Fruit fly (Drosophila melanogaster) whole organism, wandering third instar larva: ENCODE data around the gene RpS15Aa.
A peak's percentile ranks its signal among the peaks of the same experiment; 100 is the strongest.

Experiments
- Abd-B ChIP-seq: fragments of >200 bp; optimal IDR thresholded peaks from 2 replicates; lab custom pipeline; 2017; ENCODE audit warnings: missing biosample characterization, missing genetic modification characterization
- CG32264 ChIP-seq: fragments of 200-800 bp; sonication (Bioruptor generic); optimal IDR thresholded peaks from 2 replicates; lab custom pipeline; 2016; ENCODE audit warnings: missing biosample characterization, missing genetic modification characterization
- CG9705 ChIP-seq: fragments of 200-800 bp; sonication (Bioruptor generic); optimal IDR thresholded peaks from 2 replicates; lab custom pipeline; 2018; ENCODE audit warnings: missing biosample characterization, mild to moderate bottlenecking, missing genetic modification characterization
- CrebA ChIP-seq: fragments of 200-800 bp; sonication (Bioruptor generic); optimal IDR thresholded peaks from 2 replicates; lab custom pipeline; 2016; ENCODE audit warnings: missing biosample characterization, mild to moderate bottlenecking, missing genetic modification characterization, borderline replicate concordance
- Dfd ChIP-seq: fragments of >200 bp; optimal IDR thresholded peaks from 2 replicates; lab custom pipeline; 2017; ENCODE audit warnings: missing biosample characterization, missing genetic modification characterization
- Dif ChIP-seq: fragments of 200-275, 200-300 bp; sonication (Bioruptor generic); optimal IDR thresholded peaks from 2 replicates; lab custom pipeline; 2018; ENCODE audit warnings: missing biosample characterization, missing genetic modification characterization; ENCODE audit not compliant: partially characterized antibody
- GATAd ChIP-seq: sonication (Bioruptor generic); optimal IDR thresholded peaks from 2 replicates; lab custom pipeline; 2016; ENCODE audit warnings: missing biosample characterization, missing genetic modification characterization
- HLH106 ChIP-seq: fragments of 200-800 bp; optimal IDR thresholded peaks from 3 replicates; lab custom pipeline; 2019; ENCODE audit warnings: missing biosample characterization, mild to moderate bottlenecking, missing genetic modification characterization, moderate library complexity
- Hnf4 ChIP-seq: fragments of 200-800 bp; sonication (Bioruptor generic); optimal IDR thresholded peaks from 2 replicates; lab custom pipeline; 2016; ENCODE audit warnings: missing biosample characterization, mild to moderate bottlenecking, missing genetic modification characterization
- Hr78 ChIP-seq: fragments of >200 bp; optimal IDR thresholded peaks from 2 replicates; lab custom pipeline; 2017; ENCODE audit warnings: missing biosample characterization, missing genetic modification characterization
- Hr83 ChIP-seq: fragments of 200-300 bp; sonication (Bioruptor generic); optimal IDR thresholded peaks from 2 replicates; lab custom pipeline; 2016; ENCODE audit warnings: missing biosample characterization, mild to moderate bottlenecking, missing genetic modification characterization, moderate library complexity; ENCODE audit not compliant: poor library complexity, severe bottlenecking
- Jra ChIP-seq: sonication (Bioruptor generic); optimal IDR thresholded peaks from 2 replicates; lab custom pipeline; 2016; ENCODE audit warnings: missing biosample characterization, missing genetic modification characterization
- Mio ChIP-seq: sonication (Bioruptor generic); optimal IDR thresholded peaks from 2 replicates; lab custom pipeline; 2016; ENCODE audit warnings: missing biosample characterization, missing genetic modification characterization
- Myc ChIP-seq: fragments of >200 bp; optimal IDR thresholded peaks from 2 replicates; lab custom pipeline; 2017
- N ChIP-seq: fragments of >200 bp; optimal IDR thresholded peaks from 2 replicates; lab custom pipeline; 2018; ENCODE audit warnings: missing biosample characterization, missing external identifiers, missing genetic modification characterization
- OdsH ChIP-seq: fragments of 200-800 bp; sonication (Bioruptor generic); optimal IDR thresholded peaks from 2 replicates; lab custom pipeline; 2016; ENCODE audit warnings: missing biosample characterization, mild to moderate bottlenecking, missing genetic modification characterization
- Rel ChIP-seq, 2 experiments: fragments of 200-800 bp; sonication (Bioruptor generic) in 1 of 2; optimal IDR thresholded peaks; 2 replicates in 1 of 2; 3 replicates in 1 of 2; lab custom pipeline; 2016 to 2019; ENCODE audit warnings: mild to moderate bottlenecking in 2 of 2, missing biosample characterization in 2 of 2, missing genetic modification characterization in 2 of 2, moderate library complexity in 1 of 2
- Sp1 ChIP-seq: fragments of 200-800 bp; sonication (Bioruptor generic); optimal IDR thresholded peaks from 3 replicates; lab custom pipeline; 2019; ENCODE audit warnings: missing biosample characterization, mild to moderate bottlenecking, missing genetic modification characterization, moderate library complexity
- Vsx2 ChIP-seq: fragments of 200-300, 225-300 bp; sonication (Bioruptor generic); optimal IDR thresholded peaks from 2 replicates; lab custom pipeline; 2018; ENCODE audit warnings: missing biosample characterization, missing genetic modification characterization; ENCODE audit not compliant: partially characterized antibody
- br ChIP-seq: fragments of 200-800 bp; sonication (Bioruptor generic); optimal IDR thresholded peaks from 2 replicates; lab custom pipeline; 2016; ENCODE audit warnings: missing biosample characterization, missing genetic modification characterization
- brk ChIP-seq: fragments of 200-800 bp; sonication (Bioruptor generic); optimal IDR thresholded peaks from 2 replicates; lab custom pipeline; 2016; ENCODE audit warnings: missing biosample characterization, mild to moderate bottlenecking, missing genetic modification characterization
- dl ChIP-seq, 2 experiments: fragments of 175-275, 200-275 bp in 1 of 2; fragments of 200-275 bp in 1 of 2; sonication (Bioruptor generic); optimal IDR thresholded peaks; lab custom pipeline; 2018; ENCODE audit warnings: mild to moderate bottlenecking in 2 of 2, missing biosample characterization in 2 of 2, missing genetic modification characterization in 2 of 2, moderate library complexity in 2 of 2; ENCODE audit not compliant: partially characterized antibody in 2 of 2, insufficient read depth in 1 of 2
- dmrt93B ChIP-seq: fragments of 200-800 bp; sonication (Bioruptor generic); optimal IDR thresholded peaks from 2 replicates; lab custom pipeline; 2018; ENCODE audit warnings: missing biosample characterization, mild to moderate bottlenecking, missing genetic modification characterization
- dsf ChIP-seq: sonication (Bioruptor generic); optimal IDR thresholded peaks from 2 replicates; lab custom pipeline; 2016; ENCODE audit warnings: missing biosample characterization, missing genetic modification characterization, borderline replicate concordance
- ey ChIP-seq: fragments of 200-800 bp; sonication (Bioruptor generic); optimal IDR thresholded peaks from 2 replicates; lab custom pipeline; 2016; ENCODE audit warnings: missing biosample characterization, missing genetic modification characterization
- foxo ChIP-seq, 2 experiments: fragments of 200-800 bp; sonication (Bioruptor generic); optimal IDR thresholded peaks; 2 replicates in 1 of 2; 3 replicates in 1 of 2; lab custom pipeline; 2016 to 2017; ENCODE audit warnings: missing biosample characterization in 2 of 2, missing genetic modification characterization in 2 of 2
- fru ChIP-seq: fragments of 200-800 bp; sonication (Bioruptor generic); optimal IDR thresholded peaks from 3 replicates; lab custom pipeline; 2016; ENCODE audit warnings: missing biosample characterization, mild to moderate bottlenecking, missing genetic modification characterization
- h ChIP-seq: fragments of 200-800 bp; sonication (Bioruptor generic); optimal IDR thresholded peaks from 3 replicates; lab custom pipeline; 2016; ENCODE audit warnings: missing biosample characterization, mild to moderate bottlenecking, missing genetic modification characterization
- jim ChIP-seq: fragments of 175-275, 200-325 bp; sonication (Bioruptor generic); optimal IDR thresholded peaks from 2 replicates; lab custom pipeline; 2016; ENCODE audit warnings: missing biosample characterization, mild to moderate bottlenecking, missing genetic modification characterization
- lola ChIP-seq: fragments of >200 bp; optimal IDR thresholded peaks from 2 replicates; lab custom pipeline; 2017; ENCODE audit warnings: missing biosample characterization, missing genetic modification characterization
- pan ChIP-seq: fragments of >200 bp; optimal IDR thresholded peaks from 2 replicates; lab custom pipeline; 2017
- psq ChIP-seq: fragments of 200-800 bp; sonication (Bioruptor generic); optimal IDR thresholded peaks from 3 replicates; lab custom pipeline; 2017; ENCODE audit warnings: missing biosample characterization, mild to moderate bottlenecking, missing genetic modification characterization, moderate library complexity
- rgr ChIP-seq: fragments of 200-800 bp; sonication (Bioruptor generic); optimal IDR thresholded peaks from 3 replicates; lab custom pipeline; 2016; ENCODE audit warnings: missing biosample characterization, mild to moderate bottlenecking, missing genetic modification characterization
- sage ChIP-seq: fragments of 200-800 bp; sonication (Bioruptor generic); optimal IDR thresholded peaks from 2 replicates; lab custom pipeline; 2016; ENCODE audit warnings: missing biosample characterization, mild to moderate bottlenecking, missing genetic modification characterization
- sv ChIP-seq: fragments of 200-800 bp; sonication (Bioruptor generic); optimal IDR thresholded peaks from 3 replicates; lab custom pipeline; 2016; ENCODE audit warnings: missing biosample characterization, missing genetic modification characterization
- tai ChIP-seq: sonication (Bioruptor generic); optimal IDR thresholded peaks from 2 replicates; lab custom pipeline; 2016; ENCODE audit warnings: missing biosample characterization, missing genetic modification characterization
- usp ChIP-seq: fragments of >200 bp; optimal IDR thresholded peaks from 2 replicates; lab custom pipeline; 2017; ENCODE audit warnings: missing biosample characterization, missing genetic modification characterization
- woc ChIP-seq: sonication (Bioruptor generic); optimal IDR thresholded peaks from 2 replicates; lab custom pipeline; 2016; ENCODE audit warnings: missing biosample characterization, mild to moderate bottlenecking, missing genetic modification characterization

Gene RpS15Aa

DNA sequence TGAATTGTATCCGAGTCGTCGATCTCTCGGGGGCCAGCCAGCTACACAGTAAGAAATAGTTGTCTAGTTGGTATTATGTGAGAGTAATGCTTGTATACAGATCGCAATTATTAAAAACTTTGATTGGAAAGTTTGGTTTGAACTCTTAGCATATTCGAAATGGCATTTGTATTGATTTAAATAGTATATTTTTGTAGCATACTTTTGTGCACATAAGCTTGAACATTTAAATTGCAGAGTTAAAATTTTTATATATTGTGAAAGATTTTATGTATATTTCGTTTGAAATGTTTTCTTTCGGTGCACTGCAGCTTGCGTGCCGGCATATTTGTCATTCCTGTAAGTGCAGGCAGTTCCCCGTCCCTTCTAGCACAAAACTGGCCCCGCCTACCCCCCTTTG lies 25.3 kb downstream of the RpS15Aa start:
- TF ChIP-seq jim (GFP tag; lab: Kevin White, UChicago) (no peak), Dfd (GFP tag; lab: Kevin White, UChicago) (no peak), pan (lab: Kevin White, UChicago) (no peak), Mio (GFP tag; lab: Kevin White, UChicago) (no peak), Dif (GFP tag; lab: Kevin White, UChicago) (no peak), GATAd (GFP tag; lab: Kevin White, UChicago) (no peak), N (GFP tag; lab: Kevin White, UChicago) (no peak), ey (GFP tag; lab: Kevin White, UChicago) (peak; percentile 49), dl (GFP tag; optimal IDR thresholded peaks at IDR 0.05; lab: Kevin White, UChicago; ENCODE audit: insufficient read depth in 1 of 2, partially characterized antibody in 2 of 2) (no peak), usp (GFP tag; lab: Kevin White, UChicago) (no peak), Myc (lab: Kevin White, UChicago) (no peak), CG32264 (no peak), psq (GFP tag; lab: Kevin White, UChicago) (peak; percentile 35), h (GFP tag; lab: Kevin White, UChicago) (peak; percentile 47), woc (GFP tag; lab: Kevin White, UChicago) (peak; percentile 14), Abd-B (GFP tag; lab: Kevin White, UChicago) (no peak), Hnf4 (GFP tag; lab: Kevin White, UChicago) (peak; percentile 14), CG9705 (GFP tag; lab: Kevin White, UChicago) (no peak), brk (no peak), sage (no peak), foxo (GFP tag; optimal IDR thresholded peaks at IDR 0.05; lab: Kevin White, UChicago) (peak in 1 of 2 experiments; percentile 56), dsf (GFP tag; lab: Kevin White, UChicago) (no peak), OdsH (peak; percentile 20), Vsx2 (no peak), Jra (GFP tag; lab: Kevin White, UChicago) (no peak), Sp1 (peak; percentile 74), lola (no peak), Hr78 (GFP tag; lab: Kevin White, UChicago) (no peak), CrebA (GFP tag; lab: Kevin White, UChicago) (no peak), HLH106 (tag; lab: Kevin White, UChicago) (peak; percentile 75), Hr83 (GFP tag; lab: Kevin White, UChicago) (no peak), rgr (GFP tag; lab: Kevin White, UChicago) (peak; percentile 41), dmrt93B (GFP tag; lab: Kevin White, UChicago) (peak; percentile 47), fru (GFP tag; lab: Kevin White, UChicago) (peak; percentile 53), br (GFP tag; lab: Kevin White, UChicago) (peak; percentile 31), tai (GFP tag; lab: Kevin White, UChicago) (no peak), sv (no peak), Rel (GFP tag; optimal IDR thresholded peaks at IDR 0.05; lab: Kevin White, UChicago) (no peak), Rel (tag; optimal IDR thresholded peaks at IDR 0.05; lab: Kevin White, UChicago) (peak; percentile 5)
- TF ChIP-seq, all 38 proteins: peak for 14

DNA sequence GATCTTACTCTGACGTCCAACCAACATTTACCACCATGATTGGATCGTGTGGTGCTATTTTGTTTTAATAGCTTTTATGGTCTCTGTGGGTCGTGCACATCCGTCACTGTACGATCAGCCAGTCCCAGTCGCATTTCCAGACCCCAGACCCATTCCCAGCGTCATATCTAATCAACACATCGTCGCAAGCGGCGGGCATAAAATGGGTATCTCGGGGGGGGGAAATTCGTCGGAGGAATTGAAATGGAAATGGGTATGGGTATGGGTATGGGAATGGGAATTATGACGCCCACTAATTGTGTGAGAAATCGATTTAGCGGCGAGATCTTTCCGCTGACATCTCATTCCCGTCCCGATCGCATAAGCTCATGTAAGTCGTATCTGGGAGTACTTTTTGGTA lies 26.7 kb downstream of the RpS15Aa start:
- TF ChIP-seq Abd-B (GFP tag; lab: Kevin White, UChicago) (no peak), dmrt93B (GFP tag; lab: Kevin White, UChicago) (no peak), Jra (GFP tag; lab: Kevin White, UChicago) (no peak), brk (no peak), CG9705 (GFP tag; lab: Kevin White, UChicago) (no peak), CrebA (GFP tag; lab: Kevin White, UChicago) (no peak), pan (lab: Kevin White, UChicago) (no peak), fru (GFP tag; lab: Kevin White, UChicago) (no peak), sage (no peak), jim (GFP tag; lab: Kevin White, UChicago) (no peak), Vsx2 (no peak), Hr83 (GFP tag; lab: Kevin White, UChicago) (peak; percentile 38), CG32264 (no peak), ey (GFP tag; lab: Kevin White, UChicago) (no peak), psq (GFP tag; lab: Kevin White, UChicago) (no peak), lola (no peak), Sp1 (no peak), foxo (GFP tag; optimal IDR thresholded peaks at IDR 0.05; lab: Kevin White, UChicago) (no peak), dsf (GFP tag; lab: Kevin White, UChicago) (no peak), Hr78 (GFP tag; lab: Kevin White, UChicago) (no peak), Mio (GFP tag; lab: Kevin White, UChicago) (no peak), HLH106 (tag; lab: Kevin White, UChicago) (no peak), GATAd (GFP tag; lab: Kevin White, UChicago) (no peak), woc (GFP tag; lab: Kevin White, UChicago) (no peak), br (GFP tag; lab: Kevin White, UChicago) (peak; percentile 20), tai (GFP tag; lab: Kevin White, UChicago) (no peak), dl (GFP tag; optimal IDR thresholded peaks at IDR 0.05; lab: Kevin White, UChicago; ENCODE audit: insufficient read depth in 1 of 2, partially characterized antibody in 2 of 2) (no peak), h (GFP tag; lab: Kevin White, UChicago) (peak; percentile 37), Rel (GFP tag; optimal IDR thresholded peaks at IDR 0.05; lab: Kevin White, UChicago) (no peak), Rel (tag; optimal IDR thresholded peaks at IDR 0.05; lab: Kevin White, UChicago) (peak; percentile 49), OdsH (no peak)
